Fruit fly (Drosophila melanogaster): ENCODE data around the gene abd-A.

The abd-A gene

dm6 chr3R:16872980-16873765 is 43.3 kb upstream of the abd-A start (continued):
- TF ChIP-seq CG10274 (GFP tag; optimal IDR thresholded peaks at IDR 0.05) (no peak), Abd-B (GFP tag; optimal IDR thresholded peaks at IDR 0.05) (no peak), Hr78 (GFP tag; optimal IDR thresholded peaks at IDR 0.05) (no peak), bbx (GFP tag; IDR thresholded peaks at IDR 0.05; ENCODE audit: partially characterized antibody) (no peak), chn (GFP tag; optimal IDR thresholded peaks at IDR 0.05) (no peak), da (GFP tag; optimal IDR thresholded peaks at IDR 0.05) (no peak), org-1 (GFP tag; optimal IDR thresholded peaks at IDR 0.05) (no peak), CG17361 (GFP tag; IDR thresholded peaks at IDR 0.05) (peak; percentile 72), cas (GFP tag; IDR thresholded peaks at IDR 0.05) (no peak), CG10267 (tag; optimal IDR thresholded peaks at IDR 0.05) (peak; percentile 2), dimm (GFP tag; IDR thresholded peaks at IDR 0.05) (no peak), Spps (tag; optimal IDR thresholded peaks at IDR 0.05) (no peak), zfh1 (GFP tag; IDR thresholded peaks at IDR 0.05) (no peak), CG32532 (GFP tag; IDR thresholded peaks at IDR 0.05) (no peak), pum (GFP tag; optimal IDR thresholded peaks at IDR 0.05) (no peak), mam (GFP tag; optimal IDR thresholded peaks at IDR 0.05) (no peak), CG6175 (GFP tag; IDR thresholded peaks at IDR 0.05) (0 out of 3 replicates have a peak, but pooled peaks have one; percentile 17), tgo (GFP tag; IDR thresholded peaks at IDR 0.05) (no peak), B-H1 (GFP tag; IDR thresholded peaks at IDR 0.05) (no peak), Ada2b (GFP tag; IDR thresholded peaks at IDR 0.05) (no peak), CG10654 (GFP tag; optimal IDR thresholded peaks at IDR 0.05) (no peak), CG13287 (GFP tag; IDR thresholded peaks at IDR 0.05; ENCODE audit: partially characterized antibody) (no peak), her (GFP tag; optimal IDR thresholded peaks at IDR 0.05) (no peak), CG11696 (GFP tag; IDR thresholded peaks at IDR 0.05) (no peak), Taf1 (GFP tag; IDR thresholded peaks at IDR 0.05) (no peak), Atf6 (GFP tag; IDR thresholded peaks at IDR 0.05) (no peak), CG15479 (GFP tag; optimal IDR thresholded peaks at IDR 0.05) (no peak), dpn (GFP tag; optimal IDR thresholded peaks at IDR 0.05) (peak in 1 of 2 experiments; percentile 19), CG13775 (GFP tag; optimal IDR thresholded peaks at IDR 0.05) (no peak), CG8281 (tag; optimal IDR thresholded peaks at IDR 0.05) (no peak), unc-4 (GFP tag; IDR thresholded peaks at IDR 0.05; ENCODE audit: partially characterized antibody) (no peak), gsb (GFP tag; IDR thresholded peaks at IDR 0.05) (0 out of 2 replicates have a peak, but pooled peaks have one; percentile 8), CG8388 (GFP tag; optimal IDR thresholded peaks at IDR 0.05) (no peak), BtbVII (GFP tag; optimal IDR thresholded peaks at IDR 0.05) (no peak), lbe (GFP tag; optimal IDR thresholded peaks at IDR 0.05) (no peak), CG17359 (tag; optimal IDR thresholded peaks at IDR 0.05) (no peak), Dek (tag; optimal IDR thresholded peaks at IDR 0.05) (no peak), tx (GFP tag; optimal IDR thresholded peaks at IDR 0.05) (no peak), CG9876 (GFP tag; optimal IDR thresholded peaks at IDR 0.05) (no peak), Xrp1 (GFP tag; IDR thresholded peaks at IDR 0.05) (no peak), CG17912 (GFP tag; optimal IDR thresholded peaks at IDR 0.05) (no peak), Xbp1 (GFP tag; optimal IDR thresholded peaks at IDR 0.05) (no peak), CG8924 (tag; optimal IDR thresholded peaks at IDR 0.05) (no peak), CG10366 (GFP tag; IDR thresholded peaks at IDR 0.05) (no peak), tin (GFP tag; optimal IDR thresholded peaks at IDR 0.05) (no peak), zf30C (GFP tag; optimal IDR thresholded peaks at IDR 0.05) (no peak), ham (GFP tag; IDR thresholded peaks at IDR 0.05) (no peak), CG1603 (tag; optimal IDR thresholded peaks at IDR 0.05) (no peak), CG16779 (GFP tag; IDR thresholded peaks at IDR 0.05) (no peak), wek (GFP tag; optimal IDR thresholded peaks at IDR 0.05) (no peak)
